Fruit fly (Drosophila melanogaster) whole organism, pupa: ENCODE results near the gene Pp1alpha-96A.

Source experiments
- CG10348 ChIP-seq: fragments of 200-800 bp; sonication (Bioruptor generic); IDR thresholded peaks from 2 replicates; pipeline ENCODE4 v1.3.6; 2022; ENCODE audit warnings: missing biosample characterization, missing genetic modification characterization
- CG12605 ChIP-seq: fragments of 200-800 bp; sonication (Bioruptor generic); IDR thresholded peaks from 2 replicates; pipeline ENCODE4 v1.3.6; 2022; ENCODE audit warnings: missing biosample characterization, missing genetic modification characterization
- CG13204 ChIP-seq: fragments of 200-800 bp; sonication (Bioruptor generic); optimal IDR thresholded peaks from 2 replicates; lab custom pipeline; 2018; ENCODE audit warnings: missing biosample characterization, mild to moderate bottlenecking, missing genetic modification characterization, moderate library complexity
- CG14655 ChIP-seq: fragments of 200-800 bp; sonication (Bioruptor generic); optimal IDR thresholded peaks from 3 replicates; lab custom pipeline; 2017; ENCODE audit warnings: mild to moderate bottlenecking, missing biosample characterization, missing genetic modification reagents, missing genetic modification characterization
- CG15710 ChIP-seq: fragments of 200-800 bp; sonication (Bioruptor generic); optimal IDR thresholded peaks from 2 replicates; lab custom pipeline; 2018; ENCODE audit warnings: missing biosample characterization, mild to moderate bottlenecking, missing genetic modification characterization, moderate library complexity
- CG17806 ChIP-seq: fragments of 200-800 bp; sonication (Bioruptor generic); optimal IDR thresholded peaks from 2 replicates; lab custom pipeline; 2018; ENCODE audit warnings: missing biosample characterization, mild to moderate bottlenecking, missing genetic modification characterization, moderate library complexity
- CG32121 ChIP-seq: fragments of 200-800 bp; sonication (Bioruptor generic); IDR thresholded peaks from 2 replicates; pipeline ENCODE4 v1.3.6; 2022; ENCODE audit warnings: missing biosample characterization, missing genetic modification characterization
- CG34367 ChIP-seq: fragments of 200-800 bp; sonication (Bioruptor generic); optimal IDR thresholded peaks from 2 replicates; lab custom pipeline; 2018; ENCODE audit warnings: missing biosample characterization, mild to moderate bottlenecking, missing genetic modification characterization
- CG4496 ChIP-seq: fragments of 200-800 bp; sonication (Bioruptor generic); IDR thresholded peaks from 3 replicates; pipeline ENCODE4 v1.3.6; 2022; ENCODE audit warnings: missing biosample characterization, missing genetic modification characterization
- CG8159 ChIP-seq: fragments of 200-800 bp; sonication (Bioruptor generic); optimal IDR thresholded peaks from 3 replicates; lab custom pipeline; 2018; ENCODE audit warnings: missing biosample characterization, mild to moderate bottlenecking, missing genetic modification characterization, moderate library complexity
- CG8301 ChIP-seq: fragments of 200-800 bp; sonication (Bioruptor generic); optimal IDR thresholded peaks from 2 replicates; lab custom pipeline; 2018; ENCODE audit warnings: missing biosample characterization, mild to moderate bottlenecking, missing genetic modification characterization
- CG9948 ChIP-seq: fragments of 200-800 bp; sonication (Bioruptor generic); optimal IDR thresholded peaks from 2 replicates; lab custom pipeline; 2018; ENCODE audit warnings: missing biosample characterization, mild to moderate bottlenecking, missing genetic modification characterization, moderate library complexity
- D1 ChIP-seq: fragments of 200-800 bp; sonication (Bioruptor generic); optimal IDR thresholded peaks from 2 replicates; lab custom pipeline; 2018; ENCODE audit warnings: missing biosample characterization, mild to moderate bottlenecking, missing genetic modification characterization, moderate library complexity
- EcR ChIP-seq: fragments of 200-800 bp; sonication (Bioruptor generic); optimal IDR thresholded peaks from 3 replicates; lab custom pipeline; 2019; ENCODE audit warnings: missing biosample characterization, missing genetic modification characterization, mild to moderate bottlenecking, moderate library complexity, missing genetic modification reagents
- Ets98B ChIP-seq: fragments of 200-800 bp; sonication (Bioruptor generic); IDR thresholded peaks from 2 replicates; pipeline ENCODE4 v1.3.6; 2022; ENCODE audit warnings: missing biosample characterization, missing genetic modification characterization
- Pif1A ChIP-seq: fragments of 200-800 bp; sonication (Bioruptor generic); optimal IDR thresholded peaks from 3 replicates; lab custom pipeline; 2016; ENCODE audit warnings: missing biosample characterization, missing genetic modification characterization
- Pif1B ChIP-seq: fragments of 200-800 bp; sonication (Bioruptor generic); optimal IDR thresholded peaks from 3 replicates; lab custom pipeline; 2016; ENCODE audit warnings: missing biosample characterization, missing genetic modification characterization
- Snoo ChIP-seq: fragments of 200-800 bp; sonication (Bioruptor generic); optimal IDR thresholded peaks from 3 replicates; lab custom pipeline; 2017; ENCODE audit warnings: missing biosample characterization, mild to moderate bottlenecking, missing genetic modification characterization, inconsistent platforms
- fd96Ca ChIP-seq: fragments of 200-800 bp; sonication (Bioruptor generic); IDR thresholded peaks from 3 replicates; pipeline ENCODE4 v1.3.6; 2022; ENCODE audit warnings: missing biosample characterization, missing genetic modification characterization
- gl ChIP-seq: fragments of 200-800 bp; sonication (Bioruptor generic); optimal IDR thresholded peaks from 2 replicates; lab custom pipeline; 2018; ENCODE audit warnings: missing biosample characterization, mild to moderate bottlenecking, missing genetic modification characterization
- rn ChIP-seq: fragments of 200-800 bp; sonication (Bioruptor generic); IDR thresholded peaks from 2 replicates; pipeline ENCODE4 v1.3.6; 2022; ENCODE audit warnings: missing biosample characterization, missing genetic modification characterization

Pp1alpha-96A gene

dm6 chr3R:24518150-24518580, at the start of gene Pp1alpha-96A:
Pp1alpha-96A (plus strand) TSS chr3R:24518270.
- no peak for TF ChIP-seq CG8159 (tag; lab: Kevin White, UChicago)
- TF ChIP-seq fd96Ca (GFP tag; lab: Robert Waterston, UW), result no peak
- no peak for TF ChIP-seq Snoo (tag; lab: Kevin White, UChicago)
- TF ChIP-seq D1, result no peak
- no peak for TF ChIP-seq Pif1A (GFP tag; lab: Kevin White, UChicago)
- TF ChIP-seq Ets98B (GFP tag; lab: Robert Waterston, UW), result no peak
- TF ChIP-seq gl (tag; lab: Kevin White, UChicago), result no peak
- no peak for TF ChIP-seq CG14655
- TF ChIP-seq CG9948 (tag; lab: Kevin White, UChicago), result no peak
- no peak for TF ChIP-seq CG13204 (GFP tag; lab: Kevin White, UChicago)
- no peak for TF ChIP-seq rn (GFP tag; lab: Robert Waterston, UW)
- TF ChIP-seq Pif1B (GFP tag; lab: Kevin White, UChicago), result no peak
- no peak for TF ChIP-seq CG34367 (tag; lab: Kevin White, UChicago)
- TF ChIP-seq CG8301 (tag; lab: Kevin White, UChicago), result no peak
- no peak for TF ChIP-seq EcR

- TF ChIP-seq CG34367 (tag; lab: Kevin White, UChicago) (no peak), CG4496 (GFP tag; lab: Robert Waterston, UW) (no peak), gl (tag; lab: Kevin White, UChicago) (no peak), Pif1B (GFP tag; lab: Kevin White, UChicago) (no peak), Pif1A (GFP tag; lab: Kevin White, UChicago) (no peak), EcR (no peak), CG17806 (no peak), fd96Ca (GFP tag; lab: Robert Waterston, UW) (no peak), CG10348 (GFP tag; lab: Robert Waterston, UW) (no peak), D1 (no peak), CG8159 (tag; lab: Kevin White, UChicago) (no peak), CG13204 (GFP tag; lab: Kevin White, UChicago) (no peak), CG8301 (tag; lab: Kevin White, UChicago) (no peak), CG15710 (tag; lab: Kevin White, UChicago) (no peak), CG32121 (GFP tag; lab: Robert Waterston, UW) (no peak), Ets98B (GFP tag; lab: Robert Waterston, UW) (no peak)
- TF ChIP-seq, all 21 proteins: peak for 0
Observed at dm6 chr3R:24469097-24469496, 49.0 kb upstream of the Pp1alpha-96A start, which contains the start of gene CG31128. CG31128 (plus strand) TSS chr3R:24469397.

dm6 chr3R:24474760-24475159, 43.3 kb upstream of the Pp1alpha-96A start:
- TF ChIP-seq D1 (no peak), fd96Ca (GFP tag; lab: Robert Waterston, UW) (no peak), gl (tag; lab: Kevin White, UChicago) (no peak), Ets98B (GFP tag; lab: Robert Waterston, UW) (no peak), CG17806 (no peak), CG34367 (tag; lab: Kevin White, UChicago) (no peak), Snoo (tag; lab: Kevin White, UChicago) (no peak), CG10348 (GFP tag; lab: Robert Waterston, UW) (no peak), Pif1A (GFP tag; lab: Kevin White, UChicago) (no peak), Pif1B (GFP tag; lab: Kevin White, UChicago) (no peak), CG4496 (GFP tag; lab: Robert Waterston, UW) (no peak), CG12605 (GFP tag; lab: Robert Waterston, UW) (no peak), CG32121 (GFP tag; lab: Robert Waterston, UW) (no peak), CG8159 (tag; lab: Kevin White, UChicago) (no peak), CG13204 (GFP tag; lab: Kevin White, UChicago) (no peak), CG15710 (tag; lab: Kevin White, UChicago) (no peak), CG9948 (tag; lab: Kevin White, UChicago) (no peak), CG8301 (tag; lab: Kevin White, UChicago) (no peak), rn (GFP tag; lab: Robert Waterston, UW) (no peak)

- TF ChIP-seq CG4496 (GFP tag; lab: Robert Waterston, UW) (no peak), Pif1B (GFP tag; lab: Kevin White, UChicago) (no peak), Pif1A (GFP tag; lab: Kevin White, UChicago) (no peak), CG34367 (tag; lab: Kevin White, UChicago) (no peak), fd96Ca (GFP tag; lab: Robert Waterston, UW) (no peak), CG17806 (no peak), D1 (no peak), rn (GFP tag; lab: Robert Waterston, UW) (no peak), CG32121 (GFP tag; lab: Robert Waterston, UW) (no peak), CG9948 (tag; lab: Kevin White, UChicago) (no peak), CG8159 (tag; lab: Kevin White, UChicago) (no peak), CG15710 (tag; lab: Kevin White, UChicago) (no peak), Ets98B (GFP tag; lab: Robert Waterston, UW) (no peak), CG14655 (no peak), CG10348 (GFP tag; lab: Robert Waterston, UW) (no peak), gl (tag; lab: Kevin White, UChicago) (no peak), Snoo (tag; lab: Kevin White, UChicago) (no peak), EcR (no peak), CG13204 (GFP tag; lab: Kevin White, UChicago) (no peak)
- TF ChIP-seq, all 21 proteins: peak for 0
Observed at dm6 chr3R:24481040-24481439, 37.0 kb upstream of the Pp1alpha-96A start.

- no peak for TF ChIP-seq D1
- 0 out of 3 replicates have a peak, but pooled peaks have one; percentile 7 for TF ChIP-seq fd96Ca (GFP tag; lab: Robert Waterston, UW)
Observed at dm6 chr3R:24484990-24485478, 33.0 kb upstream of the Pp1alpha-96A start, which contains the start of gene nAChRalpha2. nAChRalpha2 (plus strand) TSS chr3R:24485428.
